Worm (Caenorhabditis elegans): Measurements from ENCODE around the gene K01A6.8.

K01A6.8 gene

DNA sequence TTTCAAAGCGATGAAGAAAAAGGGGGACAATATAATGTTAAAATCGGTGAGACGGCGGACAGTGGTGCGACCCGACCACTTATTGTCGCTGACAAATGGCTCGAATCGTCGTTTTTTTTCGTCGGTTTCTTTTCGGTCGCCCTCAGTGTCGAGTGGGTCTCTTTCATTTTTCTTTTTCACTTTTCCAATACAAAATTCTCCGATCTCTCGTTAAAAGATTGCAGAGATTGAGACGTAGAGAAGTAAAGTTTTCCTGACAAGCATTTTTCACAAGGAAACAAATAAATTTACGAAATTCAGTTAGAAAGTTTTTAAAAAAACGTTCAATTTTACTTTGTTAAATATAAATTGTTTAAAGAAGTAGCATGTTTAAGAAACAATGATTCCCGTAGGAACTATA is 45.6 kb downstream of the K01A6.8 start:
- TF ChIP-seq mdl-1 (tag; optimal IDR thresholded peaks at IDR 0.05) (no peak), fos-1 (tag; optimal IDR thresholded peaks at IDR 0.05) (no peak), ceh-82 (tag; optimal IDR thresholded peaks at IDR 0.05) (no peak), mbf-1 (tag; optimal IDR thresholded peaks at IDR 0.05) (no peak), crh-2 (tag; optimal IDR thresholded peaks at IDR 0.05) (no peak), ceh-16 (tag; optimal IDR thresholded peaks at IDR 0.05) (no peak), ztf-11 (tag; optimal IDR thresholded peaks at IDR 0.05) (no peak), ZK546.5 (tag; optimal IDR thresholded peaks at IDR 0.05) (no peak), blmp-1 (tag; optimal IDR thresholded peaks at IDR 0.05; ENCODE audit: insufficient read depth) (no peak), egl-27 (tag; optimal IDR thresholded peaks at IDR 0.05) (no peak), nhr-23 (tag; optimal IDR thresholded peaks at IDR 0.05) (no peak), sem-4 (tag; optimal IDR thresholded peaks at IDR 0.05) (no peak), lin-13 (GFP tag; optimal IDR thresholded peaks at IDR 0.05) (no peak), unc-39 (tag; optimal IDR thresholded peaks at IDR 0.05) (no peak), nhr-6 (tag; optimal IDR thresholded peaks at IDR 0.05) (no peak), skn-1 (tag; optimal IDR thresholded peaks at IDR 0.05) (no peak), lin-11 (tag; optimal IDR thresholded peaks at IDR 0.05) (no peak), mab-5 (tag; optimal IDR thresholded peaks at IDR 0.05) (no peak), zag-1 (tag; optimal IDR thresholded peaks at IDR 0.05) (no peak), peb-1 (tag; optimal IDR thresholded peaks at IDR 0.05) (no peak)

DNA sequence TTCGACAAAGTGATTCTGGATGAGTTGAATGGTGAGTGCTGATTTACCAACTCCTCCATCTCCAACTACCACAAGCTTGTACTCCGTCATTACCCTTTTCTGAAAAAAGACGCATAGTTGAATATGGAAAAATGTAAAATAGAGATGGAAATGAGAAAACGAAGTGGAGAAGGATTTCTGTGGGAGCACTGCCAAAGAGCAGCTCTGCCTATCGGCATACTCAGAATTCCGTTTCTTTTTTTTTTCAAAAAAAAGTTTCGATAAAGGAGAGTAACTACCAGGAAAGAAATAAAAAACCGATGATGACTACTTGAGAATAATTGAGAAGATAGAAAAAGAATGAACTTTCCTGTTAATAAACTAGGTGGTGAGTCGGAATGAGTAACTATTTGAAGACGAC is 46.2 kb downstream of the K01A6.8 start, which contains the start of gene let-60:
Gene let-60 (minus strand): TSS at position 101 of the 400 bp plus-strand sequence.
- TF ChIP-seq aly-2 (tag; optimal IDR thresholded peaks at IDR 0.05), result no peak

DNA sequence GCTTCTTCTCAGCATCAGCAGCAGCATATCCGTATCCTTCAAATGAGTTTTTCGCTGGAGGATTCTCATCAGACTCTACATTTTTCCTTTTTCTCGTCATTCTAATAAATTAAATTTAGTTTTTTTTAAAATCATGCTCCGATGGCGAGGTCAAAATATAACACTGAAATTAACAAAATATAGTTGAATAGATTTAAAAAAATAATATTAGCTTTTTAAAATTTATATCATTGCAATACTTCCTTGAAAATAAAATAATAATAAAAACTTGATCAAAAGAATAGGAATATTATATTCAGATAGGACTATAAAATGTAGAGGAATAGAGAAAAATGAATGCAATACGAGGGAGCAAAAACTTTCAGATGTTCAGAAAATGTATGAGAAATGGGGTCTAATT is 49.2 kb downstream of the K01A6.8 start, which contains the start of gene ZK792.5:
Gene ZK792.5 (minus strand): TSS at position 101 of the 400 bp plus-strand sequence.
- TF ChIP-seq ama-1 (optimal IDR thresholded peaks at IDR 0.05) (no peak), fos-1 (tag; optimal IDR thresholded peaks at IDR 0.05) (no peak), Y55F3AM.14 (GFP tag; optimal IDR thresholded peaks at IDR 0.05) (no peak), peb-1 (tag; optimal IDR thresholded peaks at IDR 0.05) (no peak), dmd-4 (tag; optimal IDR thresholded peaks at IDR 0.05) (no peak), gmeb-1 (tag; optimal IDR thresholded peaks at IDR 0.05) (no peak), unc-62 (GFP tag; optimal IDR thresholded peaks at IDR 0.05) (no peak), elt-1 (tag; optimal IDR thresholded peaks at IDR 0.05) (no peak), C34F6.9 (tag; optimal IDR thresholded peaks at IDR 0.05) (no peak), lin-13 (GFP tag; optimal IDR thresholded peaks at IDR 0.05) (no peak), nhr-10 (tag; optimal IDR thresholded peaks at IDR 0.05) (no peak), mbf-1 (tag; optimal IDR thresholded peaks at IDR 0.05) (no peak), snpc-4 (tag; optimal IDR thresholded peaks at IDR 0.05) (no peak), ceh-16 (tag; optimal IDR thresholded peaks at IDR 0.05) (no peak), elt-3 (tag; optimal IDR thresholded peaks at IDR 0.05) (no peak), aly-2 (tag; optimal IDR thresholded peaks at IDR 0.05) (no peak), lsy-2 (tag; optimal IDR thresholded peaks at IDR 0.05) (no peak), mab-5 (tag; optimal IDR thresholded peaks at IDR 0.05) (no peak), nhr-25 (tag; optimal IDR thresholded peaks at IDR 0.05) (no peak), ZK546.5 (tag; optimal IDR thresholded peaks at IDR 0.05) (no peak)

Data from whole organism, L2 larva.